Fruit fly (Drosophila melanogaster) whole organism, embryonic: ENCODE measurements around the gene CG3815.

Experiments
- CG5953 ChIP-seq: fragments of 200-800 bp; sonication (Bioruptor generic); IDR thresholded peaks from 2 replicates; pipeline ENCODE4 v1.3.6; 2022; ENCODE audit warnings: missing biosample characterization, missing genetic modification characterization
- CG7963 ChIP-seq: fragments of 200-800 bp; sonication (Bioruptor generic); IDR thresholded peaks from 3 replicates; pipeline ENCODE4 v1.3.6; 2022; ENCODE audit warnings: missing biosample characterization, missing genetic modification characterization; ENCODE audit not compliant: partially characterized antibody
- HLH3B ChIP-seq: fragments of 200-800 bp; sonication (Bioruptor generic); IDR thresholded peaks from 2 replicates; pipeline ENCODE4 v1.3.6; 2022; ENCODE audit warnings: missing biosample characterization, missing genetic modification characterization
- Mad ChIP-seq: fragments of 200-800 bp; sonication (Bioruptor generic); optimal IDR thresholded peaks from 2 replicates; lab custom pipeline; 2016; ENCODE audit warnings: missing biosample characterization, missing genetic modification characterization
- insv ChIP-seq, 2 experiments: fragments of 200-800 bp; sonication (Bioruptor generic); optimal IDR thresholded peaks; 3 replicates each; lab custom pipeline; 2016 to 2018; ENCODE audit warnings: missing biosample characterization in 2 of 2, missing genetic modification characterization in 2 of 2
- nerfin-1 ChIP-seq: fragments of 200-800 bp; sonication (Bioruptor generic); optimal IDR thresholded peaks from 3 replicates; lab custom pipeline; 2019; ENCODE audit warnings: missing biosample characterization, mild to moderate bottlenecking, missing genetic modification characterization, moderate library complexity
- pan ChIP-seq, 4 experiments: fragments of >200 bp in 3 of 4; fragments of 200-800 bp in 1 of 4; sonication (Bioruptor generic) in 1 of 4; optimal IDR thresholded peaks in 3 of 4; IDR thresholded peaks in 1 of 4; 2 replicates each; pipeline versions ENCODE4 v1.3.6 to Lab custom; 2017 to 2022; ENCODE audit warnings: missing biosample characterization in 2 of 4, missing genetic modification characterization in 2 of 4, mixed read lengths in 1 of 4
- pita ChIP-seq: fragments of 200-800 bp; sonication (Bioruptor generic); optimal IDR thresholded peaks from 2 replicates; lab custom pipeline; 2017; ENCODE audit warnings: missing biosample characterization, mild to moderate bottlenecking, missing genetic modification characterization
- ranshi ChIP-seq: fragments of 200-800 bp; sonication (Bioruptor generic); IDR thresholded peaks from 2 replicates; pipeline ENCODE4 v1.3.6; 2022; ENCODE audit warnings: missing biosample characterization, missing genetic modification characterization
- sens-2 ChIP-seq: fragments of 200-800 bp; sonication (Bioruptor generic); IDR thresholded peaks from 2 replicates; pipeline ENCODE4 v1.3.6; 2022; ENCODE audit warnings: missing biosample characterization, missing genetic modification characterization

DNA sequence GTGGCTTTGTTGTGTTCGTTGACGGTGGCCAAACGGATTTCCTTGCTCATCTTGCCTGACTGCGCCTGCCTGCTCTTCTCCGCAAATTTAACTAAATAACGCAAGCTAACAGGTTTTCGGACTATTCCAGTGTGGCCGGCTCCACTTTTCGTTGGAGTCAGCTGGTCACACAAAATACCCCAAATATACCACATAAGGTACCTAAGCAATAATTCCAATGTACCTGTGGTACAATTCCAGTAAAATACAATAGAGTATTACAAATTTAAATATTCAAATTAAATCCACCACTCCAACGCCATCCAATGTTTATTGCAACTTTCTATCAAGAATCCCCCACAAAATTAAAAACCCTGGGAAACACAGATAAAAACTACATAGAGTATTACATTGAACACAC, 18.6 kb upstream of the CG3815 start, which contains the start of gene CG3566:
- TF ChIP-seq HLH3B (GFP tag; lab: Robert Waterston, UW): no peak
- no peak for TF ChIP-seq CG5953 (GFP tag; lab: Robert Waterston, UW)
- no peak for TF ChIP-seq nerfin-1 (tag; lab: Kevin White, UChicago)
- no peak for TF ChIP-seq pan (optimal IDR thresholded peaks at IDR 0.05; lab: Kevin White, UChicago)
- TF ChIP-seq pan (GFP tag; optimal IDR thresholded peaks at IDR 0.05 in 1 of 2, IDR thresholded peaks at IDR 0.05 in 1 of 2): no peak
- no peak for TF ChIP-seq pita (GFP tag; lab: Kevin White, UChicago)
- no peak for TF ChIP-seq CG7963
- no peak for TF ChIP-seq sens-2 (GFP tag; lab: Robert Waterston, UW)
- TF ChIP-seq Mad (GFP tag; lab: Kevin White, UChicago): no peak
- no peak for TF ChIP-seq ranshi
- no peak for TF ChIP-seq insv (GFP tag; optimal IDR thresholded peaks at IDR 0.05; lab: Kevin White, UChicago)
